Fruit fly (Drosophila melanogaster): ENCODE data around the gene iPLA2-VIA.

iPLA2-VIA gene

dm6 chr3L:9888630-9889130, 24.5 kb upstream of the iPLA2-VIA start, which contains the start of the genes Taf2 and CalpB (continued):
- TF ChIP-seq CG1602 (GFP tag; optimal IDR thresholded peaks at IDR 0.05) (peak; percentile 76), PHDP (tag; optimal IDR thresholded peaks at IDR 0.05) (peak; percentile 90), CG12104 (GFP tag; optimal IDR thresholded peaks at IDR 0.05) (peak; percentile 84), ems (GFP tag; optimal IDR thresholded peaks at IDR 0.05) (peak; percentile 39), CG15479 (GFP tag; optimal IDR thresholded peaks at IDR 0.05) (no peak), CG8359 (GFP tag; optimal IDR thresholded peaks at IDR 0.05; ENCODE audit: borderline replicate concordance) (peak; percentile 64), CG17385 (GFP tag; optimal IDR thresholded peaks at IDR 0.05) (peak; percentile 97), CG1832 (GFP tag; optimal IDR thresholded peaks at IDR 0.05) (no peak), pho (GFP tag; optimal IDR thresholded peaks at IDR 0.05) (peak; percentile 62), dysf (GFP tag; IDR thresholded peaks at IDR 0.05) (peak; percentile 88), sqz (GFP tag; optimal IDR thresholded peaks at IDR 0.05) (peak; percentile 87), CG14441 (GFP tag; IDR thresholded peaks at IDR 0.05) (peak; percentile 59; the same call in 1 of the 2 replicates), CG2116 (GFP tag; optimal IDR thresholded peaks at IDR 0.05) (peak; percentile 68), tna (GFP tag; IDR thresholded peaks at IDR 0.05; ENCODE audit: partially characterized antibody) (no peak), CG34376 (GFP tag; optimal IDR thresholded peaks at IDR 0.05) (peak; percentile 36), CG3726 (GFP tag; IDR thresholded peaks at IDR 0.05) (peak; percentile 5; the same call in 1 of the 3 replicates), tio (GFP tag; optimal IDR thresholded peaks at IDR 0.05) (no peak), Sox102F (GFP tag; optimal IDR thresholded peaks at IDR 0.05) (peak; percentile 88), Dfd (GFP tag; optimal IDR thresholded peaks at IDR 0.05) (no peak), Dip3 (GFP tag; optimal IDR thresholded peaks at IDR 0.05) (peak; percentile 39), pfk (GFP tag; optimal IDR thresholded peaks at IDR 0.05) (no peak), nmo (GFP tag; optimal IDR thresholded peaks at IDR 0.05) (peak; percentile 95), ash1 (GFP tag; optimal IDR thresholded peaks at IDR 0.05) (no peak), Nf-YC (tag; optimal IDR thresholded peaks at IDR 0.05) (no peak), CG2202 (tag; optimal IDR thresholded peaks at IDR 0.05) (peak; percentile 52), CG6272 (GFP tag; IDR thresholded peaks at IDR 0.05) (peak; percentile 73; the same call in 1 of the 2 replicates), Pdp1 (GFP tag; optimal IDR thresholded peaks at IDR 0.05) (no peak), jigr1 (GFP tag; IDR thresholded peaks at IDR 0.05) (no peak), sug (tag; optimal IDR thresholded peaks at IDR 0.05) (no peak), gsb-n (tag; optimal IDR thresholded peaks at IDR 0.05) (peak; percentile 91), Fer2 (tag; optimal IDR thresholded peaks at IDR 0.05) (peak; percentile 84)

dm6 chr3L:9878685-9879084, 14.5 kb upstream of the iPLA2-VIA start, which contains the start of gene CG34382:
Gene CG34382 (plus strand): TSS chr3L:9878985.
- 0 out of 3 replicates have a peak, but pooled peaks have one; percentile 23 for TF ChIP-seq CG3726 (GFP tag; IDR thresholded peaks at IDR 0.05)
- no peak for TF ChIP-seq CG14710 (tag; optimal IDR thresholded peaks at IDR 0.05)

DNA sequence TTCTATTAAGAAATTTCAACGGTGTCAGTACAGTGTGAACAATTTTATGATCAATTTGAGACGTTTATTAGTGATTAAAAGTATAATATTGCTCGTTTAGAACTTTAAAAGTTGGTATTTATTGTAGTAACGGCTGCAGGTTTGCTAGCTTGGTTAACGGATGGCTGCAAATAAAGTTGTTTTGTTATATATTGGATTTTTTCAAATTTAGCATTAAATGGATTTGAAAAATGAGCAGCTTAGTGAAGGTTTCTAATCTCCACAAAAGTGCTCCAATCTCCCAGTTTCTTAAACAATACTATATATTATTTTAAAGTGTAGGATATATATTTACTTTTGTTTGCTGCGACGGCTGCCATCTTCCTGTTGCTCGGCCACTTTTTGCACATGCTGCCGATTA, 7.9 kb upstream of the iPLA2-VIA start:
- no peak for TF ChIP-seq Gug (GFP tag; IDR thresholded peaks at IDR 0.05)
- TF ChIP-seq jing (GFP tag; optimal IDR thresholded peaks at IDR 0.05): no peak
- no peak for TF ChIP-seq bab2 (GFP tag; optimal IDR thresholded peaks at IDR 0.05)
- TF ChIP-seq CG12744 (GFP tag; optimal IDR thresholded peaks at IDR 0.05): no peak
- TF ChIP-seq HHEX (GFP tag; optimal IDR thresholded peaks at IDR 0.05): no peak
- TF ChIP-seq Drgx (GFP tag; IDR thresholded peaks at IDR 0.05): peak; percentile 49; the same call in 1 of the 2 replicates
- no peak for TF ChIP-seq crc (GFP tag; optimal IDR thresholded peaks at IDR 0.05)

Measured in whole organism, embryonic.